Fruit fly (Drosophila melanogaster): ENCODE measurements around the gene Best1.

The Best1 gene

dm6 chr3R:10130091-10130490 lies 40.2 kb downstream of the Best1 start (continued):
- no peak for TF ChIP-seq CG30020 (tag; optimal IDR thresholded peaks at IDR 0.05)
- TF ChIP-seq CG2199 (GFP tag; IDR thresholded peaks at IDR 0.05) = no peak
- no peak for TF ChIP-seq Sry-β (GFP tag; optimal IDR thresholded peaks at IDR 0.05)
- TF ChIP-seq CG8924 (tag; optimal IDR thresholded peaks at IDR 0.05) = peak; percentile 71
- TF ChIP-seq Stat92E (GFP tag; optimal IDR thresholded peaks at IDR 0.05) = no peak
- TF ChIP-seq ERR (GFP tag; optimal IDR thresholded peaks at IDR 0.05) = no peak
- TF ChIP-seq kah (GFP tag; optimal IDR thresholded peaks at IDR 0.05) = no peak
- no peak for TF ChIP-seq CG13123 (GFP tag; optimal IDR thresholded peaks at IDR 0.05)
- peak; percentile 67 for TF ChIP-seq CG9727 (GFP tag; optimal IDR thresholded peaks at IDR 0.05)
- TF ChIP-seq jigr1 (GFP tag; IDR thresholded peaks at IDR 0.05) = no peak
- no peak for TF ChIP-seq ro (GFP tag; IDR thresholded peaks at IDR 0.05)
- TF ChIP-seq scrt (GFP tag; optimal IDR thresholded peaks at IDR 0.05) = peak; percentile 53
- no peak for TF ChIP-seq pan (optimal IDR thresholded peaks at IDR 0.05)
- TF ChIP-seq pan (GFP tag; optimal IDR thresholded peaks at IDR 0.05 in 1 of 2, IDR thresholded peaks at IDR 0.05 in 1 of 2) = peak in 1 of 2 experiments; percentile 72
- no peak for TF ChIP-seq crp (GFP tag; optimal IDR thresholded peaks at IDR 0.05)
- peak; percentile 63 for TF ChIP-seq CG7556 (GFP tag; optimal IDR thresholded peaks at IDR 0.05)
- TF ChIP-seq vnd (GFP tag; IDR thresholded peaks at IDR 0.05; ENCODE audit: partially characterized antibody) = no peak
- peak; percentile 83 for TF ChIP-seq CG18599 (GFP tag; optimal IDR thresholded peaks at IDR 0.05)
- no peak for TF ChIP-seq Ravus (GFP tag; IDR thresholded peaks at IDR 0.05)
- peak; percentile 81 for TF ChIP-seq CG2120 (GFP tag; optimal IDR thresholded peaks at IDR 0.05)
- TF ChIP-seq Gsc (GFP tag; IDR thresholded peaks at IDR 0.05) = no peak
- TF ChIP-seq CG6854 (GFP tag; optimal IDR thresholded peaks at IDR 0.05) = peak; percentile 15
- no peak for TF ChIP-seq CG4854 (GFP tag; optimal IDR thresholded peaks at IDR 0.05)
- no peak for TF ChIP-seq CG1529 (GFP tag; optimal IDR thresholded peaks at IDR 0.05)
- peak; percentile 10 for TF ChIP-seq CG2116 (GFP tag; optimal IDR thresholded peaks at IDR 0.05)
- TF ChIP-seq dmrt11E (tag; optimal IDR thresholded peaks at IDR 0.05) = peak; percentile 36
- TF ChIP-seq nmo (GFP tag; optimal IDR thresholded peaks at IDR 0.05) = peak; percentile 64
- TF ChIP-seq lab (GFP tag; optimal IDR thresholded peaks at IDR 0.05) = peak; percentile 86
- no peak for TF ChIP-seq CG33213 (GFP tag; optimal IDR thresholded peaks at IDR 0.05)
- no peak for TF ChIP-seq en (GFP tag; optimal IDR thresholded peaks at IDR 0.05)
- TF ChIP-seq HHEX (GFP tag; optimal IDR thresholded peaks at IDR 0.05) = peak; percentile 58
- no peak for TF ChIP-seq kni (GFP tag; optimal IDR thresholded peaks at IDR 0.05)
- TF ChIP-seq Side (GFP tag; optimal IDR thresholded peaks at IDR 0.05) = no peak
- peak; percentile 23; the same call in 1 of the 3 replicates for TF ChIP-seq croc (GFP tag; conservative IDR thresholded peaks at IDR 0.05)
- peak; percentile 43 for TF ChIP-seq Ssrp (tag; optimal IDR thresholded peaks at IDR 0.05)
- TF ChIP-seq pita (GFP tag; optimal IDR thresholded peaks at IDR 0.05) = no peak
- no peak for TF ChIP-seq Dref (GFP tag; IDR thresholded peaks at IDR 0.05)
- TF ChIP-seq Blimp-1 (GFP tag; optimal IDR thresholded peaks at IDR 0.05) = peak; percentile 57
- TF ChIP-seq hth (optimal IDR thresholded peaks at IDR 0.05) = no peak
- peak; percentile 14; the same call in 1 of the 4 replicates for TF ChIP-seq Gug (GFP tag; IDR thresholded peaks at IDR 0.05)
- TF ChIP-seq HLH54F (GFP tag; optimal IDR thresholded peaks at IDR 0.05) = peak; percentile 2
- peak; percentile 1 for TF ChIP-seq Antp (GFP tag; optimal IDR thresholded peaks at IDR 0.05)
- no peak for TF ChIP-seq dan (GFP tag; IDR thresholded peaks at IDR 0.05)
- peak; percentile 23 for TF ChIP-seq CG15601 (tag; optimal IDR thresholded peaks at IDR 0.05)
- no peak for TF ChIP-seq CG3995 (GFP tag; optimal IDR thresholded peaks at IDR 0.05)
- TF ChIP-seq Opbp (GFP tag; IDR thresholded peaks at IDR 0.05; ENCODE audit: partially characterized antibody) = no peak
- no peak for TF ChIP-seq CG17912 (GFP tag; optimal IDR thresholded peaks at IDR 0.05)
- TF ChIP-seq Nf-YA (GFP tag; IDR thresholded peaks at IDR 0.05) = 0 out of 2 replicates have a peak, but pooled peaks have one; percentile 32
- TF ChIP-seq CG13296 (GFP tag; optimal IDR thresholded peaks at IDR 0.05) = peak; percentile 62
- TF ChIP-seq dm (GFP tag; optimal IDR thresholded peaks at IDR 0.05) = no peak
- no peak for TF ChIP-seq BEAF-32 (GFP tag; optimal IDR thresholded peaks at IDR 0.05)
